Fruit fly (Drosophila melanogaster): ENCODE results near the gene CG14439.

CG14439 gene

dm6 chrX:6726758-6727490, 20.4 kb upstream of the CG14439 start:
- TF ChIP-seq Sin3A (optimal IDR thresholded peaks at IDR 0.05) (no peak), psq (optimal IDR thresholded peaks at IDR 0.05) (no peak), h (optimal IDR thresholded peaks at IDR 0.05) (no peak), insv (optimal IDR thresholded peaks at IDR 0.05) (no peak), Myc (optimal IDR thresholded peaks at IDR 0.05) (no peak), ttk (optimal IDR thresholded peaks at IDR 0.05) (no peak)

- TF ChIP-seq Sin3A (optimal IDR thresholded peaks at IDR 0.05) = no peak
- TF ChIP-seq psq (optimal IDR thresholded peaks at IDR 0.05) = no peak
- no peak for TF ChIP-seq ttk (optimal IDR thresholded peaks at IDR 0.05)
- no peak for TF ChIP-seq insv (optimal IDR thresholded peaks at IDR 0.05)
- TF ChIP-seq h (optimal IDR thresholded peaks at IDR 0.05) = no peak
- no peak for TF ChIP-seq Myc (optimal IDR thresholded peaks at IDR 0.05)
These were observed 18.7 kb upstream of the CG14439 start for dm6 chrX:6728597-6729158.

dm6 chrX:6730600-6731259, 16.6 kb upstream of the CG14439 start:
- TF ChIP-seq Myc (optimal IDR thresholded peaks at IDR 0.05) (no peak), psq (optimal IDR thresholded peaks at IDR 0.05) (no peak), h (optimal IDR thresholded peaks at IDR 0.05) (no peak), insv (optimal IDR thresholded peaks at IDR 0.05) (no peak), ttk (optimal IDR thresholded peaks at IDR 0.05) (no peak), Sin3A (optimal IDR thresholded peaks at IDR 0.05) (no peak)

- no peak for TF ChIP-seq psq (optimal IDR thresholded peaks at IDR 0.05)
- no peak for TF ChIP-seq Sin3A (optimal IDR thresholded peaks at IDR 0.05)
- no peak for TF ChIP-seq Myc (optimal IDR thresholded peaks at IDR 0.05)
- TF ChIP-seq ttk (optimal IDR thresholded peaks at IDR 0.05) = no peak
- no peak for TF ChIP-seq h (optimal IDR thresholded peaks at IDR 0.05)
- TF ChIP-seq insv (optimal IDR thresholded peaks at IDR 0.05) = no peak
These were observed 13.9 kb upstream of the CG14439 start for dm6 chrX:6733291-6734042.

- TF ChIP-seq Sin3A (optimal IDR thresholded peaks at IDR 0.05) (no peak), insv (optimal IDR thresholded peaks at IDR 0.05) (no peak), psq (optimal IDR thresholded peaks at IDR 0.05) (no peak), h (optimal IDR thresholded peaks at IDR 0.05) (no peak), ttk (optimal IDR thresholded peaks at IDR 0.05) (no peak), Myc (optimal IDR thresholded peaks at IDR 0.05) (no peak)
These were observed 7.2 kb upstream of the CG14439 start, which contains the start of gene CG3168 for dm6 chrX:6739936-6740668. CG3168 (minus strand) TSS chrX:6739986.

- TF ChIP-seq ttk (optimal IDR thresholded peaks at IDR 0.05) = no peak
- no peak for TF ChIP-seq Sin3A (optimal IDR thresholded peaks at IDR 0.05)
- TF ChIP-seq insv (optimal IDR thresholded peaks at IDR 0.05) = no peak
- no peak for TF ChIP-seq h (optimal IDR thresholded peaks at IDR 0.05)
- no peak for TF ChIP-seq Myc (optimal IDR thresholded peaks at IDR 0.05)
These were observed 6.2 kb upstream of the CG14439 start for dm6 chrX:6741184-6741586.

dm6 chrX:6743192-6743591, 4.2 kb upstream of the CG14439 start:
- no peak for TF ChIP-seq Myc (optimal IDR thresholded peaks at IDR 0.05)
- TF ChIP-seq psq (optimal IDR thresholded peaks at IDR 0.05) = no peak
- TF ChIP-seq ttk (optimal IDR thresholded peaks at IDR 0.05) = no peak
- TF ChIP-seq Sin3A (optimal IDR thresholded peaks at IDR 0.05) = no peak
- TF ChIP-seq h (optimal IDR thresholded peaks at IDR 0.05) = no peak
- TF ChIP-seq insv (optimal IDR thresholded peaks at IDR 0.05) = no peak

- no peak for TF ChIP-seq ttk (optimal IDR thresholded peaks at IDR 0.05)
- TF ChIP-seq h (optimal IDR thresholded peaks at IDR 0.05) = no peak
- no peak for TF ChIP-seq insv (optimal IDR thresholded peaks at IDR 0.05)
- no peak for TF ChIP-seq psq (optimal IDR thresholded peaks at IDR 0.05)
- TF ChIP-seq Sin3A (optimal IDR thresholded peaks at IDR 0.05) = no peak
- TF ChIP-seq Myc (optimal IDR thresholded peaks at IDR 0.05) = no peak
These were observed 3.3 kb upstream of the CG14439 start, which contains the start of gene RpL17 for dm6 chrX:6744088-6744487. RpL17 (minus strand) TSS chrX:6744238.

- TF ChIP-seq ttk (optimal IDR thresholded peaks at IDR 0.05) = no peak
- TF ChIP-seq Sin3A (optimal IDR thresholded peaks at IDR 0.05) = no peak
- TF ChIP-seq psq (optimal IDR thresholded peaks at IDR 0.05) = no peak
- no peak for TF ChIP-seq h (optimal IDR thresholded peaks at IDR 0.05)
- TF ChIP-seq Myc (optimal IDR thresholded peaks at IDR 0.05) = no peak
These were observed 1.8 kb upstream of the CG14439 start for dm6 chrX:6745547-6745946.

- TF ChIP-seq psq (optimal IDR thresholded peaks at IDR 0.05) (no peak), ttk (optimal IDR thresholded peaks at IDR 0.05) (no peak)
These were observed 1.1 kb upstream of the CG14439 start for dm6 chrX:6746221-6746620.

dm6 chrX:6751964-6752363, 4.6 kb downstream of the CG14439 start:
- no peak for TF ChIP-seq h (optimal IDR thresholded peaks at IDR 0.05)
- no peak for TF ChIP-seq Sin3A (optimal IDR thresholded peaks at IDR 0.05)
- no peak for TF ChIP-seq psq (optimal IDR thresholded peaks at IDR 0.05)
- no peak for TF ChIP-seq Myc (optimal IDR thresholded peaks at IDR 0.05)
- no peak for TF ChIP-seq insv (optimal IDR thresholded peaks at IDR 0.05)
- no peak for TF ChIP-seq ttk (optimal IDR thresholded peaks at IDR 0.05)

Measured in Kc167 (cell line).